Worm (Caenorhabditis elegans) whole organism, L4 larva: Measurements from ENCODE around the gene sec-6.

Source experiments
- dpl-1 ChIP-seq: fragments of 150-350 bp; optimal IDR thresholded peaks from 2 replicates; lab custom pipeline; 2014; ENCODE audit warnings: missing biosample characterization, missing genetic modification reagents, missing genetic modification characterization
- gei-8 ChIP-seq: fragments of 200-800 bp; sonication (Bioruptor generic); optimal IDR thresholded peaks from 2 replicates; lab custom pipeline; 2018; ENCODE audit warnings: mild to moderate bottlenecking, missing genetic modification characterization, missing compliant biosample characterization
- lin-15B ChIP-seq: fragments of 150-350 bp; sonication (generic microtip); optimal IDR thresholded peaks from 3 replicates; lab custom pipeline; 2014; ENCODE audit warnings: missing biosample characterization, missing genetic modification characterization
- lin-38 ChIP-seq: fragments of 200-800 bp; sonication (Bioruptor generic); IDR thresholded peaks from 2 replicates; pipeline ENCODE4 v1.3.6; 2022; ENCODE audit warnings: missing genetic modification reagents, missing genetic modification characterization, missing compliant biosample characterization
- snpc-4 ChIP-seq: fragments of 150-350 bp; optimal IDR thresholded peaks from 2 replicates; lab custom pipeline; 2014; ENCODE audit warnings: missing biosample characterization, missing genetic modification characterization
- zip-11 ChIP-seq: fragments of 200-800 bp; sonication (Bioruptor generic); IDR thresholded peaks from 2 replicates; pipeline ENCODE4 v1.3.6; 2022; ENCODE audit warnings: missing genetic modification characterization, missing compliant biosample characterization
- ztf-7 ChIP-seq: fragments of 150-350 bp; optimal IDR thresholded peaks from 2 replicates; lab custom pipeline; 2014; ENCODE audit warnings: missing biosample characterization, missing genetic modification characterization

DNA sequence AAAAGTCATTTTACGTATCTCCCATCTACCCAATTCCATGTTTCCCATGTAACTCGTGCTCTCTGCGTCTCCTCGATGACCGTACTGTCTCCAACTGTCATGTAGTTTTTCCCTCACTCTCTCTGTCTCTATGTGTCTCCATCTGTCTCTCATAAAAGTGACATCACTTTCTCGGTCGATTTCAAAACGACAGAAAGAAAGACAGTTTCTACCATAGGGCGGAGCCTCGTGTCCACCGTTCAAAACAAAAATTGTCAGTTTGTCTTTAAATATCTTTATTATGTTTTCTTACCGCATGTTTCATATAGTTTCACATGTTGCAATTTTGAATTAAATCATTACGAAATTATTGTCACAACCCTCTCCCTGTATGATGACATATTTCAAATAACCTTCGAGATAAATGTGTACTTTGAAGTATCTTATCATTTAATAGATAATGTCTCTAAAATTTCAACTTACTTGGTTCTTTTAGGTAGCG is 29.1 kb upstream of the sec-6 start:
- TF ChIP-seq zip-11 (GFP tag; lab: Robert Waterston, UW) (no peak), gei-8 (GFP tag; lab: Kevin White, UChicago) (peak; percentile 67), ztf-7 (tag; lab: Kevin White, UChicago) (peak; percentile 52), lin-38 (GFP tag; lab: Robert Waterston, UW) (peak; percentile 36), lin-15B (tag; lab: Kevin White, UChicago) (no peak), snpc-4 (tag; lab: Kevin White, UChicago) (no peak), dpl-1 (GFP tag; lab: Kevin White, UChicago) (peak; percentile 26)
